Worm (Caenorhabditis elegans) whole organism, L4/young adult: ENCODE results near the gene pat-12.

Experiments used
- dao-5 ChIP-seq: sonication (generic microtip); optimal IDR thresholded peaks from 2 replicates; lab custom pipeline; 2016; ENCODE audit warnings: missing genotype, missing genetic modification characterization, moderate library complexity, missing compliant biosample characterization
- him-1 ChIP-seq: sonication (generic microtip); optimal IDR thresholded peaks from 2 replicates; lab custom pipeline; 2016; ENCODE audit warnings: missing genotype, missing genetic modification reagents, missing genetic modification characterization, missing compliant biosample characterization

- TF ChIP-seq him-1 (tag; lab: Kevin White, UChicago) (no peak), dao-5 (tag; lab: Kevin White, UChicago) (no peak)
Measured at ce11 chrIII:744459-744858, 7.8 kb downstream of the pat-12 start.
